Fruit fly (Drosophila melanogaster) whole organism, embryonic: ENCODE results near the gene Rai1.

ENCODE experiments used
- Adf1 ChIP-seq: fragments of 200-800 bp; sonication (Bioruptor generic); IDR thresholded peaks from 2 replicates; pipeline ENCODE4 v1.3.6; 2022; ENCODE audit warnings: missing biosample characterization, missing genetic modification characterization
- Bgb ChIP-seq: fragments of 200-800 bp; sonication (Bioruptor generic); IDR thresholded peaks from 2 replicates; pipeline ENCODE4 v1.3.6; 2022; ENCODE audit warnings: missing biosample characterization, missing genetic modification characterization; ENCODE audit not compliant: partially characterized antibody
- CG10979 ChIP-seq: fragments of 200-800 bp; sonication (Bioruptor generic); optimal IDR thresholded peaks from 2 replicates; lab custom pipeline; 2018; ENCODE audit warnings: missing biosample characterization, mild to moderate bottlenecking, missing genetic modification characterization, moderate library complexity
- CG15269 ChIP-seq: fragments of 200-800 bp; sonication (Bioruptor generic); optimal IDR thresholded peaks from 2 replicates; lab custom pipeline; 2018; ENCODE audit warnings: missing biosample characterization, mild to moderate bottlenecking, missing genetic modification characterization, moderate library complexity
- CG15514 ChIP-seq: fragments of 200-800 bp; sonication (Bioruptor generic); optimal IDR thresholded peaks from 3 replicates; lab custom pipeline; 2017; ENCODE audit warnings: missing biosample characterization, missing genetic modification characterization, mild to moderate bottlenecking, moderate library complexity, missing genetic modification reagents
- CG16863 ChIP-seq: fragments of 200-800 bp; sonication (Bioruptor generic); optimal IDR thresholded peaks from 3 replicates; lab custom pipeline; 2016; ENCODE audit warnings: missing biosample characterization, missing genetic modification characterization
- CG17186 ChIP-seq: fragments of 200-800 bp; sonication (Bioruptor generic); optimal IDR thresholded peaks from 3 replicates; lab custom pipeline; 2017; ENCODE audit warnings: missing biosample characterization, missing genetic modification reagents, missing genetic modification characterization
- CG17912 ChIP-seq: fragments of 200-800 bp; sonication (Bioruptor generic); optimal IDR thresholded peaks from 2 replicates; lab custom pipeline; 2018; ENCODE audit warnings: missing biosample characterization, mild to moderate bottlenecking, missing genetic modification characterization
- CG2678 ChIP-seq: fragments of 200-800 bp; sonication (Bioruptor generic); optimal IDR thresholded peaks from 3 replicates; lab custom pipeline; 2019; ENCODE audit warnings: missing biosample characterization, mild to moderate bottlenecking, missing genetic modification characterization, moderate library complexity
- CG3065 ChIP-seq: fragments of 200-800 bp; sonication (Bioruptor generic); optimal IDR thresholded peaks from 2 replicates; lab custom pipeline; 2016; ENCODE audit warnings: missing biosample characterization, missing genetic modification characterization
- CG31441 ChIP-seq: fragments of 200-800 bp; sonication (Bioruptor generic); IDR thresholded peaks from 2 replicates; pipeline ENCODE4 v1.3.6; 2022; ENCODE audit warnings: missing biosample characterization, missing genetic modification characterization
- CG4854 ChIP-seq: fragments of 200-800 bp; sonication (Bioruptor generic); optimal IDR thresholded peaks from 2 replicates; lab custom pipeline; 2016; ENCODE audit warnings: missing biosample characterization, missing genetic modification characterization, inconsistent platforms
- CG6175 ChIP-seq: fragments of 200-800 bp; sonication (Bioruptor generic); IDR thresholded peaks from 3 replicates; pipeline ENCODE4 v1.3.6; 2022; ENCODE audit warnings: missing biosample characterization, missing genetic modification characterization
- CTCF ChIP-seq: fragments of 200-800 bp; sonication (Bioruptor generic); optimal IDR thresholded peaks from 2 replicates; lab custom pipeline; 2017; ENCODE audit warnings: missing biosample characterization, mild to moderate bottlenecking, missing genetic modification characterization, moderate library complexity
- D19B ChIP-seq: fragments of 200-800 bp; sonication (Bioruptor generic); optimal IDR thresholded peaks from 2 replicates; lab custom pipeline; 2017; ENCODE audit warnings: missing biosample characterization, mild to moderate bottlenecking, missing genetic modification characterization
- Dll ChIP-seq: fragments of 200-800 bp; sonication (Bioruptor generic); IDR thresholded peaks from 4 replicates; pipeline ENCODE4 v1.3.6; 2022; ENCODE audit warnings: missing biosample characterization, missing genetic modification characterization; ENCODE audit not compliant: partially characterized antibody
- Doc3 ChIP-seq: fragments of 200-800 bp; sonication (Bioruptor generic); IDR thresholded peaks from 3 replicates; pipeline ENCODE4 v1.3.6; 2022; ENCODE audit warnings: missing biosample characterization, missing genetic modification characterization; ENCODE audit not compliant: partially characterized antibody
- E2f1 ChIP-seq: fragments of 200-800 bp; sonication (Bioruptor generic); IDR thresholded peaks from 2 replicates; pipeline ENCODE4 v1.3.6; 2022; ENCODE audit warnings: missing biosample characterization, missing genetic modification characterization
- Ets65A ChIP-seq: fragments of 200-800 bp; sonication (Bioruptor generic); peaks from one replicate; lab custom pipeline; 2016; ENCODE audit warnings: missing biosample characterization, missing genetic modification characterization
- HHEX ChIP-seq: fragments of 200-800 bp; sonication (Bioruptor generic); optimal IDR thresholded peaks from 3 replicates; lab custom pipeline; 2017; ENCODE audit warnings: missing biosample characterization, mild to moderate bottlenecking, missing genetic modification characterization, missing genetic modification reagents
- HLHmδ ChIP-seq: fragments of 200-800 bp; sonication (Bioruptor generic); optimal IDR thresholded peaks from 2 replicates; lab custom pipeline; 2018; ENCODE audit warnings: missing biosample characterization, mild to moderate bottlenecking, missing genetic modification characterization, moderate library complexity
- Neu2 ChIP-seq: fragments of 200-800 bp; sonication (Bioruptor generic); optimal IDR thresholded peaks from 3 replicates; lab custom pipeline; 2016; ENCODE audit warnings: missing biosample characterization, missing genetic modification characterization, borderline replicate concordance
- Oaz ChIP-seq: fragments of 200-800 bp; sonication (Bioruptor generic); IDR thresholded peaks from 2 replicates; pipeline ENCODE4 v1.3.6; 2022; ENCODE audit warnings: missing biosample characterization, missing genetic modification characterization
- Sox100B ChIP-seq: fragments of 200-800 bp; sonication (Bioruptor generic); optimal IDR thresholded peaks from 3 replicates; lab custom pipeline; 2018; ENCODE audit warnings: missing biosample characterization, mild to moderate bottlenecking, missing genetic modification characterization
- Sox102F ChIP-seq: fragments of 200-800 bp; sonication (Bioruptor generic); optimal IDR thresholded peaks from 2 replicates; lab custom pipeline; 2018; ENCODE audit warnings: missing biosample characterization, mild to moderate bottlenecking, missing genetic modification characterization, moderate library complexity
- Taf1 ChIP-seq: fragments of 200-800 bp; sonication (Bioruptor generic); IDR thresholded peaks from 2 replicates; pipeline ENCODE4 v1.3.6; 2022; ENCODE audit warnings: missing biosample characterization, missing genetic modification characterization
- amos ChIP-seq: fragments of 200-800 bp; sonication (Bioruptor generic); IDR thresholded peaks from 2 replicates; pipeline ENCODE4 v1.3.6; 2022; ENCODE audit warnings: missing biosample characterization, missing genetic modification characterization; ENCODE audit not compliant: partially characterized antibody
- bab2 ChIP-seq: fragments of 200-800 bp; sonication (Bioruptor generic); optimal IDR thresholded peaks from 2 replicates; lab custom pipeline; 2016; ENCODE audit warnings: missing biosample characterization, missing genetic modification characterization
- br ChIP-seq: fragments of >200 bp; optimal IDR thresholded peaks from 2 replicates; lab custom pipeline; 2017
- cg ChIP-seq: fragments of 200-800 bp; sonication (Bioruptor generic); optimal IDR thresholded peaks from 3 replicates; lab custom pipeline; 2019; ENCODE audit warnings: missing biosample characterization, mild to moderate bottlenecking, missing genetic modification characterization, moderate library complexity
- chn ChIP-seq: fragments of 200-800 bp; sonication (Bioruptor generic); optimal IDR thresholded peaks from 2 replicates; lab custom pipeline; 2016; ENCODE audit warnings: missing biosample characterization, missing genetic modification characterization
- dan ChIP-seq: fragments of 200-800 bp; sonication (Bioruptor generic); IDR thresholded peaks from 2 replicates; pipeline ENCODE4 v1.3.6; 2022; ENCODE audit warnings: missing biosample characterization, missing genetic modification characterization
- dm ChIP-seq: fragments of 200-800 bp; sonication (Bioruptor generic); optimal IDR thresholded peaks from 3 replicates; lab custom pipeline; 2016; ENCODE audit warnings: missing biosample characterization, missing genetic modification characterization
- dmrt99B ChIP-seq: fragments of 200-800 bp; sonication (Bioruptor generic); optimal IDR thresholded peaks from 2 replicates; lab custom pipeline; 2018; ENCODE audit warnings: missing biosample characterization, mild to moderate bottlenecking, missing genetic modification characterization, moderate library complexity
- dpn ChIP-seq, 2 experiments: fragments of 200-800 bp; sonication (Bioruptor generic); optimal IDR thresholded peaks; 3 replicates each; lab custom pipeline; 2016; ENCODE audit warnings: missing biosample characterization in 2 of 2, missing genetic modification characterization in 2 of 2
- en ChIP-seq: fragments of 200-800 bp; sonication (Bioruptor generic); optimal IDR thresholded peaks from 2 replicates; lab custom pipeline; 2016; ENCODE audit warnings: missing biosample characterization, missing genetic modification characterization
- gem ChIP-seq: fragments of 200-800 bp; sonication (Bioruptor generic); optimal IDR thresholded peaks from 2 replicates; lab custom pipeline; 2019; ENCODE audit warnings: missing biosample characterization, mild to moderate bottlenecking, missing genetic modification characterization, moderate library complexity
- klu ChIP-seq: fragments of 200-800 bp; sonication (Bioruptor generic); IDR thresholded peaks from 2 replicates; pipeline ENCODE4 v1.3.6; 2022; ENCODE audit warnings: missing biosample characterization, missing genetic modification characterization
- nerfin-2 ChIP-seq: fragments of 200-800 bp; sonication (Bioruptor generic); IDR thresholded peaks from 2 replicates; pipeline ENCODE4 v1.3.6; 2022; ENCODE audit warnings: missing biosample characterization, missing genetic modification characterization; ENCODE audit not compliant: partially characterized antibody
- oc ChIP-seq: fragments of 200-800 bp; sonication (Bioruptor generic); optimal IDR thresholded peaks from 2 replicates; lab custom pipeline; 2018; ENCODE audit warnings: missing biosample characterization, mild to moderate bottlenecking, missing genetic modification characterization, moderate library complexity
- pan ChIP-seq, 4 experiments: fragments of >200 bp in 3 of 4; fragments of 200-800 bp in 1 of 4; sonication (Bioruptor generic) in 1 of 4; optimal IDR thresholded peaks in 3 of 4; IDR thresholded peaks in 1 of 4; 2 replicates each; pipeline versions ENCODE4 v1.3.6 to Lab custom; 2017 to 2022; ENCODE audit warnings: missing biosample characterization in 2 of 4, missing genetic modification characterization in 2 of 4, mixed read lengths in 1 of 4
- pfk ChIP-seq: fragments of 200-800 bp; sonication (Bioruptor generic); optimal IDR thresholded peaks from 2 replicates; lab custom pipeline; 2018; ENCODE audit warnings: missing biosample characterization, mild to moderate bottlenecking, missing genetic modification characterization, moderate library complexity
- row ChIP-seq: fragments of 200-800 bp; sonication (Bioruptor generic); IDR thresholded peaks from 3 replicates; pipeline ENCODE4 v1.3.6; 2022; ENCODE audit warnings: missing biosample characterization, missing genetic modification characterization
- sens ChIP-seq: fragments of 200-800 bp; sonication (Bioruptor generic); peaks from one replicate; lab custom pipeline; 2016; ENCODE audit warnings: missing biosample characterization, missing genetic modification characterization
- sens-2 ChIP-seq: fragments of 200-800 bp; sonication (Bioruptor generic); IDR thresholded peaks from 2 replicates; pipeline ENCODE4 v1.3.6; 2022; ENCODE audit warnings: missing biosample characterization, missing genetic modification characterization
- sob ChIP-seq: fragments of 200-800 bp; sonication (Bioruptor generic); IDR thresholded peaks from 2 replicates; pipeline ENCODE4 v1.3.6; 2022; ENCODE audit warnings: missing biosample characterization, missing genetic modification characterization
- sr ChIP-seq: fragments of 200-800 bp; sonication (Bioruptor generic); IDR thresholded peaks from 3 replicates; pipeline ENCODE4 v1.3.6; 2022; ENCODE audit warnings: missing biosample characterization, missing genetic modification characterization
- sug ChIP-seq: fragments of 200-800 bp; optimal IDR thresholded peaks from 2 replicates; lab custom pipeline; 2019; ENCODE audit warnings: missing biosample characterization, mild to moderate bottlenecking, missing genetic modification characterization, moderate library complexity
- toy ChIP-seq: fragments of 200-800 bp; sonication (Bioruptor generic); IDR thresholded peaks from 2 replicates; pipeline ENCODE4 v1.3.6; 2022; ENCODE audit warnings: missing biosample characterization, missing genetic modification characterization
- unc-4 ChIP-seq: fragments of 200-800 bp; sonication (Bioruptor generic); IDR thresholded peaks from 2 replicates; pipeline ENCODE4 v1.3.6; 2022; ENCODE audit warnings: missing biosample characterization, missing genetic modification characterization; ENCODE audit not compliant: partially characterized antibody

The Rai1 gene

DNA sequence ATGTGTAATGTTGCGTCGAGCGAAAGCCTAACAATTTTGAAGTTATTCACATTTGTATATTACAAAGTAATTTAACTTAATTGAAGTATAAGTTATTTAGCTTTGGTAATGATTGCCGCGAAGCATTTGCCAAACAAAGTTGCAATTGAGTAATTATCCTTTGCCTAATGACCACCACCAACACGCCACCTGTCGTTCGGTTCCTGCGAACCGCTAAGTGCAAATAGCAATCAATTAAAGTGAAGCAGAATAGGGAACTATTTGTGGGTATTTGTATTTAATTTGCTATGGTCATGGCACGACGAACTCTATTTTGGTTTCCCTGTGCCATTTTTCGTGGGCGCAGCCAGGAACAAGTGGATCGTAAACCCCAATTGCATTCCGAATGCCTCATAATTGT, 17.5 kb upstream of the Rai1 start:
- TF ChIP-seq CTCF (GFP tag; lab: Kevin White, UChicago) = peak; percentile 72
- TF ChIP-seq Neu2 = no peak
- TF ChIP-seq chn = no peak
- peak; percentile 73 for TF ChIP-seq CG10979 (tag; lab: Kevin White, UChicago)
- TF ChIP-seq, all 482 proteins: peak for 2

DNA sequence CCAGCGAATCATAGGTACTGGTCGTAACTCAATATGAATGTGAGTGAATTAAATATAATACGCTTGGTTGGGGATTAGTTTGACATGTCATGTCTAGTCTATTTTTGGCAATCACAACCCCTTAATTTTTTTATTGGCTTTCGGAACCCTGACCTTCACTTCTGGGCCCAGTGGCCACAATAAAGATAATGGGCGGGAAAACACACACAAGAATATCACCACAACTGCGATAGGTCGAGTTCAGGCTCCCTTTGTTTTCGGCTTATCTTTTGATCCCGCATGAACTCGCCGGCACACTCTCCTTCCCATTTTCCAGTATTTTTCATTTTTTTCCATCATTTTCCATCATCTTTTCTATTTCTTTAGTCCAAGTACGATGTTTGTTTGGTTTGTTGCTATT, 15.0 kb upstream of the Rai1 start:
- TF ChIP-seq unc-4 (GFP tag; lab: Robert Waterston, UW) (no peak), amos (GFP tag; lab: Robert Waterston, UW) (no peak), CG16863 (no peak), CG15269 (tag; lab: Kevin White, UChicago) (no peak), dpn (GFP tag; optimal IDR thresholded peaks at IDR 0.05; lab: Kevin White, UChicago) (no peak), dm (GFP tag; lab: Kevin White, UChicago) (no peak), CG31441 (GFP tag; lab: Robert Waterston, UW) (no peak), Oaz (GFP tag; lab: Robert Waterston, UW) (no peak), Sox100B (no peak), D19B (no peak), bab2 (GFP tag; lab: Kevin White, UChicago) (no peak), CG4854 (GFP tag; lab: Kevin White, UChicago) (no peak), toy (GFP tag; lab: Robert Waterston, UW) (no peak), cg (GFP tag; lab: Kevin White, UChicago) (no peak), sens (GFP tag; lab: Kevin White, UChicago) (no peak), Bgb (GFP tag; lab: Robert Waterston, UW) (no peak), dan (GFP tag; lab: Robert Waterston, UW) (no peak), sug (tag; lab: Kevin White, UChicago) (no peak), pfk (GFP tag; lab: Kevin White, UChicago) (no peak)

DNA sequence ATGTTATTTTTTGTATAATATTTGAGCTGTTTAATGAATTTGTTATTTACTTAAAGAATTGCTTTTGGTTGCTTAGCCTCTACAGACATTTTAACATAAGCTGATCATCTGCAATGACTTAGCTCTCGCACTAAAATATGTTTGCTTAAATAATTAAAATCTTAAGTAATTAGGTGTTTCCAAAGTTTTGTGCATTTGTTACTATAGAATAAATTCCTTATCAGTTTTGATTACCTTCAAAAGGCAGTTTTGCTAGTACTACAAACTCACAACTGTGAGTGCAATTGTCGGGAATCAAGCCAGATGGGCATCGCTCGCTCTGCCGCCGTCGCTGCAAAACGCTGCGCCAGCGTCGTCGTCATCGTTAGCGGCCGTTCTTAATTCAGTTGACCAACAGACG, 13.4 kb upstream of the Rai1 start:
- no peak for TF ChIP-seq CG6175
- no peak for TF ChIP-seq nerfin-2 (GFP tag; lab: Robert Waterston, UW)
- TF ChIP-seq row (GFP tag; lab: Robert Waterston, UW) = peak; percentile 56
- no peak for TF ChIP-seq CG17912 (GFP tag; lab: Kevin White, UChicago)
- TF ChIP-seq HHEX (GFP tag; lab: Kevin White, UChicago) = no peak
- TF ChIP-seq sob (GFP tag; lab: Robert Waterston, UW) = no peak
- peak; percentile 83 for TF ChIP-seq Adf1 (GFP tag; lab: Robert Waterston, UW)
- peak; percentile 8 for TF ChIP-seq gem (tag; lab: Kevin White, UChicago)
- TF ChIP-seq sens-2 (GFP tag; lab: Robert Waterston, UW) = no peak
- TF ChIP-seq dmrt99B = peak; percentile 8
- no peak for TF ChIP-seq sr (GFP tag; lab: Robert Waterston, UW)
- TF ChIP-seq Dll = no peak
- TF ChIP-seq CTCF (GFP tag; lab: Kevin White, UChicago) = no peak
- no peak for TF ChIP-seq Taf1
- no peak for TF ChIP-seq pan (optimal IDR thresholded peaks at IDR 0.05; lab: Kevin White, UChicago)
- TF ChIP-seq pan (GFP tag; optimal IDR thresholded peaks at IDR 0.05 in 1 of 2, IDR thresholded peaks at IDR 0.05 in 1 of 2) = peak in 1 of 2 experiments; percentile 16
- no peak for TF ChIP-seq E2f1 (GFP tag; lab: Robert Waterston, UW)
- no peak for TF ChIP-seq Sox102F (GFP tag; lab: Kevin White, UChicago)
- peak; percentile 11 for TF ChIP-seq CG2678
- no peak for TF ChIP-seq klu (GFP tag; lab: Robert Waterston, UW)
- no peak for TF ChIP-seq CG3065 (GFP tag; lab: Kevin White, UChicago)
- no peak for TF ChIP-seq oc
- TF ChIP-seq CG17186 = no peak
- no peak for TF ChIP-seq HLHmδ (GFP tag; lab: Kevin White, UChicago)
- peak; percentile 7 for TF ChIP-seq Ets65A (GFP tag; lab: Kevin White, UChicago)
- TF ChIP-seq CG15514 (GFP tag; lab: Kevin White, UChicago) = no peak
- no peak for TF ChIP-seq Doc3 (GFP tag; lab: Robert Waterston, UW)
- no peak for TF ChIP-seq br (lab: Kevin White, UChicago)
- no peak for TF ChIP-seq en (GFP tag; lab: Kevin White, UChicago)
